Fruit fly (Drosophila melanogaster): ENCODE results near the gene CG44836.

- TF ChIP-seq CG14711 (tag; optimal IDR thresholded peaks at IDR 0.05), result no peak
- no peak for TF ChIP-seq bab1 (GFP tag; optimal IDR thresholded peaks at IDR 0.05)
- TF ChIP-seq CG12768 (GFP tag; optimal IDR thresholded peaks at IDR 0.05), result no peak
- TF ChIP-seq Mnt (GFP tag; optimal IDR thresholded peaks at IDR 0.05), result no peak
- TF ChIP-seq Hr96 (GFP tag; optimal IDR thresholded peaks at IDR 0.05), result no peak
- no peak for TF ChIP-seq kay (GFP tag; ENCODE audit: borderline replicate concordance)
- no peak for TF ChIP-seq toe (GFP tag; optimal IDR thresholded peaks at IDR 0.05)
- TF ChIP-seq CG5204 (GFP tag; optimal IDR thresholded peaks at IDR 0.05), result no peak
- no peak for TF ChIP-seq cic (GFP tag; optimal IDR thresholded peaks at IDR 0.05)
- no peak for TF ChIP-seq CG33017 (tag; optimal IDR thresholded peaks at IDR 0.05)
- TF ChIP-seq Clk (GFP tag; optimal IDR thresholded peaks at IDR 0.05), result no peak
- TF ChIP-seq tj (GFP tag; optimal IDR thresholded peaks at IDR 0.05), result no peak
- no peak for TF ChIP-seq CG11617 (GFP tag; optimal IDR thresholded peaks at IDR 0.05)
These were observed 30.5 kb downstream of the CG44836 start, which contains the start of gene CG18814 for dm6 chr3L:16369526-16369925.

All from whole organism, adult.